Fruit fly (Drosophila melanogaster): Measurements from ENCODE around the gene CG4598.

The CG4598 gene

DNA sequence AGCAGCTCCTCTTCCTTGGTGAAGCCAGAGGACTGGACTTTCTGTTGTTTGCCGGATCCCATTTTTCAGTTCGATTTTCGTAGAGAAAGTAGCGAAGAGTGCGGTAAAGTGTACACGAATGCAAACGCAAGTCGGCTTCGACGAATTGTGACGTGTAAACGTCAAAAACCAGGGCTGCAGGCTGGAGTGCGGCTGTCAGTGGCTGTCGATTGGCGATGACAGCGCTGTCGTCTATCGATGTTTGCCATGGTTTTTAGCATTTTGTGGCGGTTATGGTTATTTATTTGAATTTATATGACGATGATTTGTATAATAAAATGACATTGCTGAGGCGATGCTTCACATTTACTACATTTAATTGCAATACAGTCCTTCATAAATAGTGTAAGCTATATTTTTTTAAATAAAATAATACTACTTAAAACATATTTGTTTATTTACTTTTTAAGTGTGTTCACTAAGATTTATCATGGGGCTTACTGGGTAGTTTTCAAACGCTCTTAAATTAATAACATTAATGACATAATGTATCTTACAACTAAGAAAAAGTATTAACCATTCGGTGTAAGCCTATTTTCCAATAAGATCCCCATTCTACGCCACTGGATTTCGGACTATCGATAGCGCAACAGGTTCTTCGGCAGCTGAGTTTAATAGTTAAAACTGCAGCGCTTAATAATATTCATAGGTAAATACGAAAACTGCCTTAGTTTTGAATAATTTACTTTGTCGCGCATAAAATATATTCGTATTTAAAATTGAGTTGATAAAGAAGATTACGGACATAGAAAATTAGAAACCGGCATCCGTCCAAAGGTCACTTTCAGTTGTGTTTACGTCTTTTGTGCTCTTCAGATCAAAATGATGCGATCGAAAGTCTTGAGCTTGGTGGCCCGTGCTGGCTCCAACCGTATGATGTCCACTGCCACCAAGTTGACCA lies at the start of gene CG4598, which contains the start of gene CG5885 (continued):
- TF ChIP-seq CG12299 (tag; optimal IDR thresholded peaks at IDR 0.05) (peak; percentile 2), Kr (GFP tag; optimal IDR thresholded peaks at IDR 0.05) (no peak), CG6813 (GFP tag; optimal IDR thresholded peaks at IDR 0.05) (peak; percentile 23), knrl (GFP tag; IDR thresholded peaks at IDR 0.05; ENCODE audit: partially characterized antibody) (peak; percentile 82), Antp (GFP tag; optimal IDR thresholded peaks at IDR 0.05) (peak; percentile 59), CG1024 (GFP tag; IDR thresholded peaks at IDR 0.05) (peak; percentile 42), Blimp-1 (GFP tag; optimal IDR thresholded peaks at IDR 0.05) (peak; percentile 46), CG34224 (GFP tag; IDR thresholded peaks at IDR 0.05; ENCODE audit: partially characterized antibody) (peak; percentile 72; the same call in 2 of the 3 replicates), CG4404 (GFP tag; IDR thresholded peaks at IDR 0.05) (no peak), CG30431 (GFP tag; optimal IDR thresholded peaks at IDR 0.05) (peak; percentile 15), CG17612 (GFP tag; IDR thresholded peaks at IDR 0.05) (no peak), Xrp1 (GFP tag; IDR thresholded peaks at IDR 0.05) (peak; percentile 58), CG2199 (GFP tag; IDR thresholded peaks at IDR 0.05) (no peak), tio (GFP tag; optimal IDR thresholded peaks at IDR 0.05) (no peak), Hr39 (optimal IDR thresholded peaks at IDR 0.05) (no peak), CG8359 (GFP tag; optimal IDR thresholded peaks at IDR 0.05; ENCODE audit: borderline replicate concordance) (no peak), maf-S (GFP tag; optimal IDR thresholded peaks at IDR 0.05) (peak; percentile 40), CG15514 (GFP tag; optimal IDR thresholded peaks at IDR 0.05) (peak; percentile 64), ATbp (GFP tag; optimal IDR thresholded peaks at IDR 0.05) (peak; percentile 55), CG16815 (GFP tag; optimal IDR thresholded peaks at IDR 0.05) (peak; percentile 40), lbe (GFP tag; optimal IDR thresholded peaks at IDR 0.05) (peak; percentile 53), bab2 (GFP tag; optimal IDR thresholded peaks at IDR 0.05) (peak; percentile 37), bcd (GFP tag; optimal IDR thresholded peaks at IDR 0.05) (peak; percentile 37), az2 (GFP tag; optimal IDR thresholded peaks at IDR 0.05) (peak; percentile 76), sob (GFP tag; IDR thresholded peaks at IDR 0.05) (peak; percentile 47; the same call in 1 of the 2 replicates), Meics (GFP tag; optimal IDR thresholded peaks at IDR 0.05) (peak; percentile 56), Fer3 (tag; optimal IDR thresholded peaks at IDR 0.05) (peak; percentile 59), E2f2 (GFP tag; IDR thresholded peaks at IDR 0.05) (peak; percentile 95), HLH54F (GFP tag; optimal IDR thresholded peaks at IDR 0.05) (peak; percentile 41), CG6791 (GFP tag; IDR thresholded peaks at IDR 0.05; ENCODE audit: partially characterized antibody) (peak; percentile 78), nerfin-1 (tag; optimal IDR thresholded peaks at IDR 0.05) (peak; percentile 27), CG6654 (GFP tag; optimal IDR thresholded peaks at IDR 0.05) (no peak), mirr (GFP tag; optimal IDR thresholded peaks at IDR 0.05) (no peak), amos (GFP tag; IDR thresholded peaks at IDR 0.05; ENCODE audit: partially characterized antibody) (peak; percentile 85), psq (GFP tag; optimal IDR thresholded peaks at IDR 0.05) (peak; percentile 42), CG7372 (GFP tag; IDR thresholded peaks at IDR 0.05) (peak; percentile 47; the same call in 1 of the 2 replicates), Nf-YC (tag; optimal IDR thresholded peaks at IDR 0.05) (peak; percentile 67), Hey (tag; optimal IDR thresholded peaks at IDR 0.05) (no peak), CG9437 (GFP tag; optimal IDR thresholded peaks at IDR 0.05) (peak; percentile 53), emc (GFP tag; optimal IDR thresholded peaks at IDR 0.05) (no peak), CG9817 (tag; optimal IDR thresholded peaks at IDR 0.05) (peak; percentile 34), CG8765 (GFP tag; IDR thresholded peaks at IDR 0.05) (no peak; the same call in 1 of the 2 replicates), CG12744 (GFP tag; optimal IDR thresholded peaks at IDR 0.05) (no peak), tin (GFP tag; optimal IDR thresholded peaks at IDR 0.05) (peak; percentile 48), salm (tag; optimal IDR thresholded peaks at IDR 0.05) (no peak), CG10321 (GFP tag; IDR thresholded peaks at IDR 0.05) (no peak), repo (GFP tag; optimal IDR thresholded peaks at IDR 0.05) (no peak), Fer1 (GFP tag; optimal IDR thresholded peaks at IDR 0.05) (peak; percentile 48)

Data from whole organism, embryonic.